Worm (Caenorhabditis elegans) whole organism, midembryonic: ENCODE measurements around the gene W05E10.5.

Source experiments
- T22C8.4 ChIP-seq: fragments of 200-800 bp; sonication (Bioruptor generic); IDR thresholded peaks from 2 replicates; pipeline ENCODE4 v1.3.6; 2022; ENCODE audit warnings: missing genetic modification characterization, missing compliant biosample characterization
- cog-1 ChIP-seq: sonication (generic microtip); optimal IDR thresholded peaks from 2 replicates; lab custom pipeline; 2016; ENCODE audit warnings: missing genetic modification characterization, missing compliant biosample characterization
- flt-1 ChIP-seq: fragments of 200-800 bp; sonication (Bioruptor generic); IDR thresholded peaks from 2 replicates; pipeline ENCODE4 v1.3.6; 2022; ENCODE audit warnings: missing genetic modification characterization, missing compliant biosample characterization
- klf-2 ChIP-seq: fragments of 200-800 bp; sonication (Bioruptor generic); conservative IDR thresholded peaks from 2 replicates; pipeline ENCODE4 v1.3.6; 2022; ENCODE audit warnings: missing genetic modification reagents, missing genetic modification characterization, missing compliant biosample characterization
- med-1 ChIP-seq: sonication (generic microtip); optimal IDR thresholded peaks from 2 replicates; lab custom pipeline; 2017; ENCODE audit warnings: missing genetic modification characterization, mild to moderate bottlenecking, missing compliant biosample characterization, antibody characterized with exemption, missing genetic modification reagents; ENCODE audit not compliant: insufficient read depth
- ztf-23 ChIP-seq: fragments of 200-800 bp; sonication (Bioruptor generic); IDR thresholded peaks from 2 replicates; pipeline ENCODE4 v1.3.6; 2022; ENCODE audit warnings: missing genetic modification reagents, missing genetic modification characterization, missing compliant biosample characterization
- ztf-29 ChIP-seq: fragments of 200-800 bp; sonication (Bioruptor generic); IDR thresholded peaks from 2 replicates; pipeline ENCODE4 v1.3.6; 2022; ENCODE audit warnings: missing genetic modification reagents, missing genetic modification characterization, missing compliant biosample characterization

DNA sequence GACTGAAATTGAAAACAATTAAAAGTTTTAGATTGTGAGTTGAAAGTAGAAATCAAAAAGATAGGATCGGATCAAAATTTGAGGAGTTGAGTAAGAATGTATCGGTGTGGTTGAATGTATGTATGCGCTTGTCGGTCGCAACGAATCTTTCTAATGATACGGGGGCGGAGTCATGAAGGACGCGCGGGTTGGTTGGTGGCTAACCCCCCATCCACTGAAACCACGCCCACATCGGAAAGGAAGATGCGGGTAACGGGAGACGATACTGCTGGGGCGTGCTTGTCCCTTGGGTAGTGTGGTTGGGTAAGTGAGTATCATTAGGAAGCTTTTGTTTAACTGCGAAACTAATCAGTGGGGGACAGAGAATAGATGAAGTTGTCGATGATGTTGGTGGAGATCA, 9.9 kb upstream of the W05E10.5 start, which contains the start of gene ceh-32:
- TF ChIP-seq ztf-23 (GFP tag; lab: Robert Waterston, UW) (no peak), med-1 (no peak), ztf-29 (GFP tag; lab: Robert Waterston, UW) (no peak), T22C8.4 (GFP tag; lab: Robert Waterston, UW) (no peak), klf-2 (GFP tag; lab: Robert Waterston, UW) (no peak), cog-1 (tag; lab: Kevin White, UChicago) (no peak), flt-1 (no peak)
